Worm (Caenorhabditis elegans): ENCODE measurements around the gene sre-37.

Gene sre-37

ce11 chrII:12462244-12462643 is 3.4 kb upstream of the sre-37 start, which contains the start of gene F15A4.2:
Gene F15A4.2 (plus strand): TSS chrII:12462544.
- TF ChIP-seq nhr-232 (tag; optimal IDR thresholded peaks at IDR 0.05) (no peak), elt-4 (tag; optimal IDR thresholded peaks at IDR 0.05) (no peak), ceh-22 (tag; optimal IDR thresholded peaks at IDR 0.05) (no peak), sox-4 (tag; optimal IDR thresholded peaks at IDR 0.05) (no peak), lim-6 (tag; optimal IDR thresholded peaks at IDR 0.05) (no peak), tbx-7 (tag; optimal IDR thresholded peaks at IDR 0.05) (no peak), sdc-2 (tag; optimal IDR thresholded peaks at IDR 0.05) (no peak), hlh-13 (GFP tag; optimal IDR thresholded peaks at IDR 0.05) (no peak), ama-1 (optimal IDR thresholded peaks at IDR 0.05) (no peak), tbx-2 (tag; optimal IDR thresholded peaks at IDR 0.05) (no peak), ahr-1 (tag; optimal IDR thresholded peaks at IDR 0.05) (no peak), pax-1 (tag; optimal IDR thresholded peaks at IDR 0.05) (no peak), ceh-48 (tag; optimal IDR thresholded peaks at IDR 0.05) (no peak), nhr-11 (tag; optimal IDR thresholded peaks at IDR 0.05) (no peak), nfya-1 (tag; optimal IDR thresholded peaks at IDR 0.05) (no peak)

- no peak for TF ChIP-seq mec-3 (tag; optimal IDR thresholded peaks at IDR 0.05; ENCODE audit: borderline replicate concordance)
- TF ChIP-seq dve-1 (tag; optimal IDR thresholded peaks at IDR 0.05), result peak; percentile 55
Observed at ce11 chrII:12467047-12467446, 1.4 kb downstream of the sre-37 start, which contains the start of gene srg-16. Gene srg-16 (plus strand): TSS chrII:12467133.

- TF ChIP-seq odd-2 (tag; optimal IDR thresholded peaks at IDR 0.05) (no peak), Y22D7AL.16 (tag; optimal IDR thresholded peaks at IDR 0.05) (no peak), pax-1 (tag; optimal IDR thresholded peaks at IDR 0.05) (no peak), madf-2 (tag; optimal IDR thresholded peaks at IDR 0.05) (no peak), unc-3 (GFP tag; conservative IDR thresholded peaks at IDR 0.05) (no peak), unc-3 (tag; optimal IDR thresholded peaks at IDR 0.05) (no peak), nhr-11 (tag; optimal IDR thresholded peaks at IDR 0.05) (no peak), elt-4 (tag; optimal IDR thresholded peaks at IDR 0.05) (no peak), ceh-2 (tag; optimal IDR thresholded peaks at IDR 0.05) (no peak), ceh-19 (GFP tag; optimal IDR thresholded peaks at IDR 0.05) (no peak), tbx-2 (tag; optimal IDR thresholded peaks at IDR 0.05) (no peak), pqm-1 (tag; optimal IDR thresholded peaks at IDR 0.05) (no peak), sdc-2 (tag; optimal IDR thresholded peaks at IDR 0.05) (no peak), pha-2 (tag; optimal IDR thresholded peaks at IDR 0.05) (no peak), ceh-14 (tag; optimal IDR thresholded peaks at IDR 0.05) (no peak), fkh-6 (tag; optimal IDR thresholded peaks at IDR 0.05) (no peak)
Observed at ce11 chrII:12471138-12471855, 5.6 kb downstream of the sre-37 start, which contains the start of the genes F15A4.5 and phat-8. Gene F15A4.5 (minus strand): TSS chrII:12471238. Gene phat-8 (plus strand): TSS chrII:12471805.

- no peak for TF ChIP-seq ceh-6 (GFP tag; optimal IDR thresholded peaks at IDR 0.05)
- TF ChIP-seq ztf-16 (tag; optimal IDR thresholded peaks at IDR 0.05), result no peak
- no peak for TF ChIP-seq hlh-13 (GFP tag; optimal IDR thresholded peaks at IDR 0.05)
- no peak for TF ChIP-seq T23F11.4 (GFP tag; optimal IDR thresholded peaks at IDR 0.05)
- TF ChIP-seq hlh-15 (tag; optimal IDR thresholded peaks at IDR 0.05), result no peak
- TF ChIP-seq npax-4 (tag; optimal IDR thresholded peaks at IDR 0.05), result no peak
- no peak for TF ChIP-seq gmeb-2 (tag; optimal IDR thresholded peaks at IDR 0.05)
- TF ChIP-seq hlh-30 (tag; optimal IDR thresholded peaks at IDR 0.05; ENCODE audit: insufficient read depth), result no peak
- TF ChIP-seq sdc-2 (tag; optimal IDR thresholded peaks at IDR 0.05), result no peak
- no peak for TF ChIP-seq nfya-1 (tag; optimal IDR thresholded peaks at IDR 0.05)
- no peak for TF ChIP-seq ceh-30 (tag; optimal IDR thresholded peaks at IDR 0.05)
- TF ChIP-seq F13H6.1 (tag; optimal IDR thresholded peaks at IDR 0.05), result no peak
- TF ChIP-seq ceh-48 (tag; optimal IDR thresholded peaks at IDR 0.05), result no peak
- TF ChIP-seq ceh-19 (GFP tag; optimal IDR thresholded peaks at IDR 0.05), result no peak
- TF ChIP-seq ref-2 (tag; optimal IDR thresholded peaks at IDR 0.05), result no peak
- no peak for TF ChIP-seq sox-2 (GFP tag; IDR thresholded peaks at IDR 0.05)
- TF ChIP-seq fkh-10 (GFP tag; optimal IDR thresholded peaks at IDR 0.05), result no peak
- no peak for TF ChIP-seq ceh-14 (tag; optimal IDR thresholded peaks at IDR 0.05)
Observed at ce11 chrII:12473406-12473805, 7.7 kb downstream of the sre-37 start, which contains the start of gene srg-17. Gene srg-17 (plus strand): TSS chrII:12473706.

Measured in whole organism, late embryonic.